Worm (Caenorhabditis elegans) whole organism, dauer: ENCODE measurements around the gene let-268.
"Not testable (repeated sequence)": the region's sequence is repeated elsewhere in the genome, so short reads cannot be mapped to it uniquely, and the experiment has no call there.

Experiments used
- unc-62 ChIP-seq: sonication (generic microtip); optimal IDR thresholded peaks from 2 replicates; lab custom pipeline; 2017; ENCODE audit warnings: missing biosample characterization, missing genetic modification reagents, missing genetic modification characterization

Gene let-268

ce11 chrII:10039799-10040198 lies at the start of gene let-268:
Gene let-268, minus strand, starts transcription at chrII:10039980.
- no peak for TF ChIP-seq unc-62 (GFP tag; lab: Kevin White, UChicago)

- TF ChIP-seq unc-62 (GFP tag; lab: Kevin White, UChicago) = no peak
Measured at ce11 chrII:10084482-10084881, 44.7 kb upstream of the let-268 start.

- TF ChIP-seq unc-62 (GFP tag; lab: Kevin White, UChicago) = no peak
Measured at ce11 chrII:10075794-10076193, 36.0 kb upstream of the let-268 start.

- no peak for TF ChIP-seq unc-62 (GFP tag; lab: Kevin White, UChicago)
Measured at ce11 chrII:10073986-10074385, 34.2 kb upstream of the let-268 start.

- no peak for TF ChIP-seq unc-62 (GFP tag; lab: Kevin White, UChicago)
Measured at ce11 chrII:10067817-10068216, 28.0 kb upstream of the let-268 start, which contains the start of gene die-1. Gene die-1, minus strand, starts transcription at chrII:10067917.

ce11 chrII:10065472-10065871 lies 25.7 kb upstream of the let-268 start:
- no peak for TF ChIP-seq unc-62 (GFP tag; lab: Kevin White, UChicago)

ce11 chrII:10060508-10060907 lies 20.7 kb upstream of the let-268 start, which contains the start of gene stg-1:
Gene stg-1, minus strand, starts transcription at chrII:10060660.
- no peak for TF ChIP-seq unc-62 (GFP tag; lab: Kevin White, UChicago)

ce11 chrII:10056545-10057038 lies 16.8 kb upstream of the let-268 start, which contains the start of gene C18D1.2:
Gene C18D1.2, plus strand, starts transcription at chrII:10056988.
- TF ChIP-seq unc-62 (GFP tag; lab: Kevin White, UChicago) = no peak

- TF ChIP-seq unc-62 (GFP tag; lab: Kevin White, UChicago) = no peak
Measured at ce11 chrII:10051485-10051884, 11.7 kb upstream of the let-268 start.

- no peak for TF ChIP-seq unc-62 (GFP tag; lab: Kevin White, UChicago)
Measured at ce11 chrII:10048568-10048967, 8.8 kb upstream of the let-268 start, which contains the start of gene flp-4. Gene flp-4, plus strand, starts transcription at chrII:10048868.

- TF ChIP-seq unc-62 (GFP tag; lab: Kevin White, UChicago) = no peak
Measured at ce11 chrII:10045670-10046069, 5.9 kb upstream of the let-268 start.

ce11 chrII:10044961-10045360 lies 5.2 kb upstream of the let-268 start, which contains the start of the genes F52H3.11 and bath-38:
Gene F52H3.11, minus strand, starts transcription at chrII:10045163.
Gene bath-38, minus strand, starts transcription at chrII:10045270.
- TF ChIP-seq unc-62 (GFP tag; lab: Kevin White, UChicago) = no peak

- no peak for TF ChIP-seq unc-62 (GFP tag; lab: Kevin White, UChicago)
Measured at ce11 chrII:10040834-10041233, 1.1 kb upstream of the let-268 start, which contains the start of gene ogr-2. Gene ogr-2, plus strand, starts transcription at chrII:10041134.

ce11 chrII:10035425-10035824 lies 4.4 kb downstream of the let-268 start:
- TF ChIP-seq unc-62 (GFP tag; lab: Kevin White, UChicago) = no peak

- TF ChIP-seq unc-62 (GFP tag; lab: Kevin White, UChicago) = not testable (repeated sequence)
Measured at ce11 chrII:10033163-10033871, 6.5 kb downstream of the let-268 start, which contains the start of gene mtcu-2. Gene mtcu-2, minus strand, starts transcription at chrII:10033213.

ce11 chrII:10029890-10030289 lies 9.9 kb downstream of the let-268 start, which contains the start of gene ttc-36:
Gene ttc-36, plus strand, starts transcription at chrII:10030190.
- TF ChIP-seq unc-62 (GFP tag; lab: Kevin White, UChicago) = no peak
